Fruit fly (Drosophila melanogaster) whole organism, embryonic: ENCODE measurements around the gene CG13917.

Experiments
- Adf1 ChIP-seq: fragments of 200-800 bp; sonication (Bioruptor generic); IDR thresholded peaks from 2 replicates; pipeline ENCODE4 v1.3.6; 2022; ENCODE audit warnings: missing biosample characterization, missing genetic modification characterization
- Awh ChIP-seq: fragments of 200-800 bp; sonication (Bioruptor generic); IDR thresholded peaks from 2 replicates; pipeline ENCODE4, ENCODE4 v1.3.6; 2022; ENCODE audit warnings: missing biosample characterization, missing genetic modification characterization
- B-H1 ChIP-seq: fragments of 200-800 bp; sonication (Bioruptor generic); IDR thresholded peaks from 3 replicates; pipeline ENCODE4 v1.3.6; 2022; ENCODE audit warnings: missing biosample characterization, missing genetic modification characterization
- CG11723 ChIP-seq: fragments of 200-800 bp; sonication (Bioruptor generic); optimal IDR thresholded peaks from 2 replicates; lab custom pipeline; 2017; ENCODE audit warnings: missing biosample characterization, mild to moderate bottlenecking, missing genetic modification characterization
- CG12299 ChIP-seq: fragments of 200-800 bp; sonication (Bioruptor generic); optimal IDR thresholded peaks from 2 replicates; lab custom pipeline; 2018; ENCODE audit warnings: missing biosample characterization, mild to moderate bottlenecking, missing genetic modification characterization
- CG1529 ChIP-seq: fragments of 200-800 bp; sonication (Bioruptor generic); optimal IDR thresholded peaks from 3 replicates; lab custom pipeline; 2018; ENCODE audit warnings: missing biosample characterization, missing genetic modification characterization
- CG16779 ChIP-seq: fragments of 200-800 bp; sonication (Bioruptor generic); IDR thresholded peaks from 2 replicates; pipeline ENCODE4 v1.3.6; 2022; ENCODE audit warnings: missing biosample characterization, missing genetic modification characterization
- CG17186 ChIP-seq: fragments of 200-800 bp; sonication (Bioruptor generic); optimal IDR thresholded peaks from 3 replicates; lab custom pipeline; 2017; ENCODE audit warnings: missing biosample characterization, missing genetic modification reagents, missing genetic modification characterization
- CG17328 ChIP-seq: fragments of 200-800 bp; sonication (Bioruptor generic); IDR thresholded peaks from 2 replicates; pipeline ENCODE4 v1.3.6; 2022; ENCODE audit warnings: missing biosample characterization, missing genetic modification characterization
- CG17385 ChIP-seq: fragments of 200-800 bp; sonication (Bioruptor generic); optimal IDR thresholded peaks from 3 replicates; lab custom pipeline; 2018; ENCODE audit warnings: missing biosample characterization, mild to moderate bottlenecking, missing genetic modification characterization
- CG2116 ChIP-seq: fragments of 200-800 bp; sonication (Bioruptor generic); optimal IDR thresholded peaks from 3 replicates; lab custom pipeline; 2018; ENCODE audit warnings: missing biosample characterization, mild to moderate bottlenecking, missing genetic modification characterization
- CG2129 ChIP-seq: fragments of 200-800 bp; sonication (Bioruptor generic); IDR thresholded peaks from 2 replicates; pipeline ENCODE4 v1.3.6; 2022; ENCODE audit warnings: missing biosample characterization, missing genetic modification characterization; ENCODE audit not compliant: partially characterized antibody
- CG31441 ChIP-seq: fragments of 200-800 bp; sonication (Bioruptor generic); IDR thresholded peaks from 2 replicates; pipeline ENCODE4 v1.3.6; 2022; ENCODE audit warnings: missing biosample characterization, missing genetic modification characterization
- CG7786 ChIP-seq: fragments of 200-800 bp; sonication (Bioruptor generic); optimal IDR thresholded peaks from 2 replicates; lab custom pipeline; 2016; ENCODE audit warnings: missing biosample characterization, missing genetic modification characterization
- CG7963 ChIP-seq: fragments of 200-800 bp; sonication (Bioruptor generic); IDR thresholded peaks from 3 replicates; pipeline ENCODE4 v1.3.6; 2022; ENCODE audit warnings: missing biosample characterization, missing genetic modification characterization; ENCODE audit not compliant: partially characterized antibody
- CG8944 ChIP-seq: fragments of 200-800 bp; sonication (Bioruptor generic); optimal IDR thresholded peaks from 3 replicates; lab custom pipeline; 2016; ENCODE audit warnings: missing biosample characterization, missing genetic modification characterization
- CG9817 ChIP-seq: fragments of 200-800 bp; sonication (Bioruptor generic); optimal IDR thresholded peaks from 2 replicates; lab custom pipeline; 2018; ENCODE audit warnings: missing biosample characterization, mild to moderate bottlenecking, missing genetic modification characterization, moderate library complexity
- CrebB ChIP-seq: fragments of 200-800 bp; sonication (Bioruptor generic); optimal IDR thresholded peaks from 3 replicates; lab custom pipeline; 2018; ENCODE audit warnings: missing biosample characterization, mild to moderate bottlenecking, missing genetic modification characterization
- Dfd ChIP-seq, 2 experiments: fragments of >200 bp; optimal IDR thresholded peaks; 2 replicates each; lab custom pipeline; 2017; ENCODE audit warnings: missing biosample characterization in 2 of 2, missing genetic modification characterization in 2 of 2
- Dip3 ChIP-seq: fragments of 200-800 bp; sonication (Bioruptor generic); optimal IDR thresholded peaks from 3 replicates; lab custom pipeline; 2016; ENCODE audit warnings: missing biosample characterization, missing genetic modification characterization
- Ets65A ChIP-seq: fragments of 200-800 bp; sonication (Bioruptor generic); peaks from one replicate; lab custom pipeline; 2016; ENCODE audit warnings: missing biosample characterization, missing genetic modification characterization
- Gsc ChIP-seq: fragments of 200-800 bp; sonication (Bioruptor generic); IDR thresholded peaks from 2 replicates; pipeline ENCODE4 v1.3.6; 2022; ENCODE audit warnings: missing biosample characterization, missing genetic modification characterization
- HHEX ChIP-seq: fragments of 200-800 bp; sonication (Bioruptor generic); optimal IDR thresholded peaks from 3 replicates; lab custom pipeline; 2017; ENCODE audit warnings: missing biosample characterization, mild to moderate bottlenecking, missing genetic modification characterization, missing genetic modification reagents
- Hr3 ChIP-seq: fragments of 200-800 bp; sonication (Bioruptor generic); optimal IDR thresholded peaks from 3 replicates; lab custom pipeline; 2016; ENCODE audit warnings: missing biosample characterization, missing genetic modification characterization
- Lim3 ChIP-seq: fragments of 200-800 bp; sonication (Bioruptor generic); IDR thresholded peaks from 2 replicates; pipeline ENCODE4 v1.3.6; 2022; ENCODE audit warnings: missing biosample characterization, missing genetic modification characterization
- Med ChIP-seq: fragments of 200-800 bp; sonication (Bioruptor generic); peaks from one replicate; lab custom pipeline; 2016; ENCODE audit warnings: missing biosample characterization, missing genetic modification characterization, mild to moderate bottlenecking, inconsistent platforms, moderate library complexity
- Myb ChIP-seq: fragments of 200-800 bp; sonication (Bioruptor generic); optimal IDR thresholded peaks from 2 replicates; lab custom pipeline; 2016; ENCODE audit warnings: missing biosample characterization, missing genetic modification characterization
- Nf-YC ChIP-seq: fragments of 200-800 bp; optimal IDR thresholded peaks from 3 replicates; lab custom pipeline; 2019; ENCODE audit warnings: missing biosample characterization, mild to moderate bottlenecking, missing genetic modification characterization, moderate library complexity
- Poxn ChIP-seq: fragments of 200-800 bp; sonication (Bioruptor generic); IDR thresholded peaks from 2 replicates; pipeline ENCODE4 v1.3.6; 2022; ENCODE audit warnings: missing biosample characterization, missing genetic modification characterization
- Rfx ChIP-seq: fragments of 200-800 bp; sonication (Bioruptor generic); IDR thresholded peaks from 2 replicates; pipeline ENCODE4 v1.3.6; 2022; ENCODE audit warnings: missing biosample characterization, missing genetic modification characterization
- Ssrp ChIP-seq: fragments of 200-800 bp; sonication (Bioruptor generic); optimal IDR thresholded peaks from 2 replicates; lab custom pipeline; 2018; ENCODE audit warnings: missing biosample characterization, mild to moderate bottlenecking, missing genetic modification characterization, moderate library complexity
- Stat92E ChIP-seq, 3 experiments: fragments of >200 bp in 2 of 3; fragments of 200-800 bp in 1 of 3; sonication (Bioruptor generic) in 1 of 3; optimal IDR thresholded peaks; 2 replicates each; lab custom pipeline; 2017 to 2019; ENCODE audit warnings: missing biosample characterization in 3 of 3, missing genetic modification characterization in 3 of 3, mild to moderate bottlenecking in 1 of 3, moderate library complexity in 1 of 3
- Xrp1 ChIP-seq: fragments of 200-800 bp; sonication (Bioruptor generic); IDR thresholded peaks from 2 replicates; pipeline ENCODE4 v1.3.6; 2022; ENCODE audit warnings: missing biosample characterization, missing genetic modification characterization
- dpn ChIP-seq, 2 experiments: fragments of 200-800 bp; sonication (Bioruptor generic); optimal IDR thresholded peaks; 3 replicates each; lab custom pipeline; 2016; ENCODE audit warnings: missing biosample characterization in 2 of 2, missing genetic modification characterization in 2 of 2
- fd3F ChIP-seq: fragments of 200-800 bp; sonication (Bioruptor generic); optimal IDR thresholded peaks from 2 replicates; lab custom pipeline; 2018; ENCODE audit warnings: missing biosample characterization, mild to moderate bottlenecking, missing genetic modification characterization, moderate library complexity
- gfzf ChIP-seq: fragments of 200-800 bp; sonication (Bioruptor generic); optimal IDR thresholded peaks from 2 replicates; lab custom pipeline; 2016; ENCODE audit warnings: missing biosample characterization, mild to moderate bottlenecking, missing genetic modification characterization, moderate library complexity
- hkb ChIP-seq, 2 experiments: fragments of 200-800 bp in 1 of 2; fragments of >200 bp in 1 of 2; sonication (Bioruptor generic) in 1 of 2; IDR thresholded peaks in 1 of 2; optimal IDR thresholded peaks in 1 of 2; 2 replicates each; pipeline versions ENCODE4 v1.3.6 to Lab custom; 2017 to 2022; ENCODE audit warnings: missing biosample characterization in 1 of 2, missing genetic modification characterization in 1 of 2
- lmd ChIP-seq: fragments of 200-800 bp; sonication (Bioruptor generic); IDR thresholded peaks from 2 replicates; pipeline ENCODE4 v1.3.6; 2022; ENCODE audit warnings: missing biosample characterization, missing genetic modification characterization
- nerfin-2 ChIP-seq: fragments of 200-800 bp; sonication (Bioruptor generic); IDR thresholded peaks from 2 replicates; pipeline ENCODE4 v1.3.6; 2022; ENCODE audit warnings: missing biosample characterization, missing genetic modification characterization; ENCODE audit not compliant: partially characterized antibody
- nmo ChIP-seq: fragments of 200-800 bp; sonication (Bioruptor generic); optimal IDR thresholded peaks from 2 replicates; lab custom pipeline; 2018; ENCODE audit warnings: missing biosample characterization, mild to moderate bottlenecking, missing genetic modification characterization, moderate library complexity
- pho ChIP-seq: fragments of 200-800 bp; sonication (Bioruptor generic); optimal IDR thresholded peaks from 2 replicates; lab custom pipeline; 2016; ENCODE audit warnings: missing biosample characterization, missing genetic modification characterization
- scrt ChIP-seq: fragments of 200-800 bp; sonication (Bioruptor generic); optimal IDR thresholded peaks from 2 replicates; lab custom pipeline; 2018; ENCODE audit warnings: missing biosample characterization, mild to moderate bottlenecking, missing genetic modification characterization, moderate library complexity
- sens ChIP-seq: fragments of 200-800 bp; sonication (Bioruptor generic); peaks from one replicate; lab custom pipeline; 2016; ENCODE audit warnings: missing biosample characterization, missing genetic modification characterization
- sima ChIP-seq: fragments of 200-800 bp; sonication (Bioruptor generic); optimal IDR thresholded peaks from 2 replicates; lab custom pipeline; 2016; ENCODE audit warnings: missing biosample characterization, missing genetic modification characterization
- sqz ChIP-seq: fragments of 200-800 bp; sonication (Bioruptor generic); optimal IDR thresholded peaks from 3 replicates; lab custom pipeline; 2018; ENCODE audit warnings: missing biosample characterization, mild to moderate bottlenecking, missing genetic modification characterization
- tup ChIP-seq: fragments of 200-800 bp; sonication (Bioruptor generic); optimal IDR thresholded peaks from 2 replicates; lab custom pipeline; 2016; ENCODE audit warnings: missing biosample characterization, mild to moderate bottlenecking, missing genetic modification characterization, moderate library complexity
- tx ChIP-seq: fragments of 200-800 bp; sonication (Bioruptor generic); optimal IDR thresholded peaks from 2 replicates; lab custom pipeline; 2016; ENCODE audit warnings: missing biosample characterization, missing genetic modification characterization
- wdn ChIP-seq: fragments of 200-800 bp; sonication (Bioruptor generic); IDR thresholded peaks from 2 replicates; pipeline ENCODE4 v1.3.6; 2022; ENCODE audit warnings: missing biosample characterization, missing genetic modification characterization
- wor ChIP-seq: fragments of 200-800 bp; sonication (Bioruptor generic); IDR thresholded peaks from 2 replicates; pipeline ENCODE4 v1.3.6; 2022; ENCODE audit warnings: missing biosample characterization, missing genetic modification characterization
- zfh1 ChIP-seq: fragments of 200-800 bp; sonication (Bioruptor generic); IDR thresholded peaks from 3 replicates; pipeline ENCODE4 v1.3.6; 2022; ENCODE audit warnings: missing biosample characterization, missing genetic modification characterization

Gene CG13917

DNA sequence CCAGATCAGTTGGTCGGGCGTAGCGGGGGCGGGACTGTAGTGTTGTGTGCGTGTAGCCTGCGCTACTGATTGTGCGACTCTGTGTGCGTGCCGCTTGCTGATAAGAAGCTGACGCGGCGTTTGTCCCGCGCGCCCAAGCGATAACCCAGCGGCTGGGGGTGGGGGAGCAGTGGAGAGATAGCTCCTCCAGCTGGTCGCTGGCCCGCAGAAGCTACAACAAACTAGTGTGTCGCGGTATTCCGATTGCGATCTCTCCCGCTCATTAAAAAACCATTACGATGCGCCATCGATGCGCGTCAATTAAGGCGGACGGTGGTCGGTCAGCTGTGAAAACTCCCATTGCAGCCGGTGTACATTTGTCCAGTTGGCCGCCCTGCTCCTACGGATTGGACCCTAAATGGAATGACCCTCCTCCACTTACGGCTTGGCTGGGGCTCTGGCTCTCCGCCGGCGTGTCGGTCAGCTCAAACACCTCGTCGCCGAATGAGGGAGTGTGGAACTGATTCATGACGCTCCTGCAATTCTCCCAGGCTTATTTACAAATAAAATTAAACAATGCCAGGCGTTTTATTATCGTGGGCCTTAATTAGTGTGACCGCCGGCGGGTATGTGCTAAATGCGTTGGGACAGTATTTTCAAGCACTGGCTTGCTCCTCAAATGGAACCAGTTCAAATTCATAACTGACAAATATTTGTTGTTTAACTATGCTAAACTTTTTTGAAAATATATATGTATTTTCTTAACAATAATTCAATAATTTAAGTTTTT is 25.7 kb downstream of the CG13917 start, which contains the start of gene CG12104 (continued):
- TF ChIP-seq Poxn (GFP tag; lab: Robert Waterston, UW) (no peak), CG7786 (GFP tag; lab: Kevin White, UChicago) (no peak), CG17385 (peak; percentile 41), Myb (GFP tag; lab: Kevin White, UChicago) (peak; percentile 82), wor (no peak), Med (GFP tag; lab: Kevin White, UChicago) (peak; percentile 82), Gsc (no peak), CG1529 (GFP tag; lab: Kevin White, UChicago) (peak; percentile 27), sima (GFP tag; lab: Kevin White, UChicago) (no peak), CG17328 (GFP tag; lab: Robert Waterston, UW) (0 out of 2 replicates have a peak, but pooled peaks have one; percentile 7), zfh1 (no peak), CG7963 (GFP tag; lab: Robert Waterston, UW) (no peak), fd3F (GFP tag; lab: Kevin White, UChicago) (no peak), lmd (GFP tag; lab: Robert Waterston, UW) (no peak), CG8944 (no peak), pho (no peak), gfzf (GFP tag; lab: Kevin White, UChicago) (peak; percentile 76), CG9817 (tag; lab: Kevin White, UChicago) (no peak), Awh (GFP tag; lab: Robert Waterston, UW) (no peak), dpn (GFP tag; optimal IDR thresholded peaks at IDR 0.05; lab: Kevin White, UChicago) (no peak), Rfx (GFP tag; lab: Robert Waterston, UW) (no peak), CG2116 (GFP tag; lab: Kevin White, UChicago) (peak; percentile 53), Dfd (GFP tag; optimal IDR thresholded peaks at IDR 0.05; lab: Kevin White, UChicago) (no peak), Dip3 (GFP tag; lab: Kevin White, UChicago) (no peak), HHEX (GFP tag; lab: Kevin White, UChicago) (no peak), CG31441 (GFP tag; lab: Robert Waterston, UW) (peak; percentile 54), CG11723 (no peak), Adf1 (GFP tag; lab: Robert Waterston, UW) (peak; percentile 73), wdn (GFP tag; lab: Robert Waterston, UW) (no peak), hkb (optimal IDR thresholded peaks at IDR 0.05; lab: Kevin White, UChicago) (no peak), hkb (GFP tag; IDR thresholded peaks at IDR 0.05; lab: Robert Waterston, UW) (0 out of 2 replicates have a peak, but pooled peaks have one; percentile 8), Stat92E (GFP tag; optimal IDR thresholded peaks at IDR 0.05; lab: Kevin White, UChicago) (no peak), CG16779 (no peak), Ets65A (GFP tag; lab: Kevin White, UChicago) (peak; percentile 86), tx (no peak), B-H1 (no peak), nmo (GFP tag; lab: Kevin White, UChicago) (peak; percentile 24), Hr3 (no peak), sqz (GFP tag; lab: Kevin White, UChicago) (no peak), nerfin-2 (GFP tag; lab: Robert Waterston, UW) (0 out of 2 replicates have a peak, but pooled peaks have one; percentile 6), CG17186 (GFP tag; lab: Kevin White, UChicago) (peak; percentile 18), Lim3 (no peak), CrebB (tag; lab: Kevin White, UChicago) (no peak), sens (GFP tag; lab: Kevin White, UChicago) (peak; percentile 67), CG2129 (GFP tag; lab: Robert Waterston, UW) (no peak), Nf-YC (tag; lab: Kevin White, UChicago) (no peak), scrt (GFP tag; lab: Kevin White, UChicago) (no peak), Xrp1 (GFP tag; lab: Robert Waterston, UW) (no peak), tup (no peak), Ssrp (tag; lab: Kevin White, UChicago) (no peak), CG12299 (tag; lab: Kevin White, UChicago) (peak; percentile 29)
